Worm (Caenorhabditis elegans) whole organism, late embryonic: Measurements from ENCODE around the gene yars-2.
A peak's percentile ranks its signal among the peaks of the same experiment; 100 is the strongest.

ENCODE experiments used
- K09A11.1 ChIP-seq: sonication (generic microtip); optimal IDR thresholded peaks from 2 replicates; lab custom pipeline; 2017; ENCODE audit warnings: antibody characterized with exemption, mild to moderate bottlenecking, missing genetic modification characterization, missing compliant biosample characterization; ENCODE audit not compliant: insufficient read depth
- Y22D7AL.16 ChIP-seq: sonication (generic microtip); optimal IDR thresholded peaks from 2 replicates; lab custom pipeline; 2016; ENCODE audit warnings: missing genetic modification characterization, missing compliant biosample characterization
- ahr-1 ChIP-seq: sonication (generic microtip); optimal IDR thresholded peaks from 2 replicates; lab custom pipeline; 2016; ENCODE audit warnings: missing genetic modification characterization, missing compliant biosample characterization
- ama-1 ChIP-seq: fragments of 150-350 bp; optimal IDR thresholded peaks from 2 replicates; lab custom pipeline; 2014
- ceh-14 ChIP-seq: sonication (generic microtip); optimal IDR thresholded peaks from 2 replicates; lab custom pipeline; 2016; ENCODE audit warnings: missing genotype, missing genetic modification characterization, missing compliant biosample characterization
- ceh-19 ChIP-seq: fragments of 200-800 bp; sonication (Bioruptor generic); optimal IDR thresholded peaks from 2 replicates; lab custom pipeline; 2018; ENCODE audit warnings: mild to moderate bottlenecking, missing genetic modification characterization, missing compliant biosample characterization
- ceh-2 ChIP-seq: sonication (generic microtip); optimal IDR thresholded peaks from 2 replicates; lab custom pipeline; 2016; ENCODE audit warnings: missing genotype, missing genetic modification characterization, missing compliant biosample characterization
- ceh-24 ChIP-seq: sonication (generic microtip); optimal IDR thresholded peaks from 2 replicates; lab custom pipeline; 2016; ENCODE audit warnings: mild to moderate bottlenecking, missing genetic modification characterization, missing compliant biosample characterization
- ceh-30 ChIP-seq: fragments of 150-350 bp; optimal IDR thresholded peaks from 2 replicates; lab custom pipeline; 2014; ENCODE audit warnings: missing biosample characterization, missing genetic modification characterization
- ceh-34 ChIP-seq: sonication (generic microtip); optimal IDR thresholded peaks from 2 replicates; lab custom pipeline; 2016; ENCODE audit warnings: mild to moderate bottlenecking, missing genetic modification characterization, missing compliant biosample characterization
- ceh-48 ChIP-seq: sonication (generic microtip); optimal IDR thresholded peaks from 2 replicates; lab custom pipeline; 2016; ENCODE audit warnings: missing genetic modification characterization, inconsistent platforms, missing compliant biosample characterization
- che-1 ChIP-seq: sonication (generic microtip); optimal IDR thresholded peaks from 2 replicates; lab custom pipeline; 2016; ENCODE audit warnings: mild to moderate bottlenecking, missing genetic modification characterization, missing compliant biosample characterization
- dmd-4 ChIP-seq: sonication (generic microtip); optimal IDR thresholded peaks from 2 replicates; lab custom pipeline; 2016; ENCODE audit warnings: borderline replicate concordance, missing genetic modification characterization, missing compliant biosample characterization
- elt-2 ChIP-seq: sonication (generic microtip); optimal IDR thresholded peaks from 2 replicates; lab custom pipeline; 2016; ENCODE audit warnings: missing genetic modification reagents, missing genetic modification characterization, missing compliant biosample characterization
- elt-4 ChIP-seq: sonication (generic microtip); optimal IDR thresholded peaks from 2 replicates; lab custom pipeline; 2016; ENCODE audit warnings: missing genetic modification characterization, missing compliant biosample characterization
- ets-4 ChIP-seq: sonication (generic microtip); optimal IDR thresholded peaks from 2 replicates; lab custom pipeline; 2016; ENCODE audit warnings: missing genetic modification characterization, missing compliant biosample characterization
- fkh-6 ChIP-seq: sonication (generic microtip); optimal IDR thresholded peaks from 2 replicates; lab custom pipeline; 2016; ENCODE audit warnings: missing genetic modification characterization, missing compliant biosample characterization
- hlh-13 ChIP-seq: fragments of 200-800 bp; sonication (Bioruptor generic); optimal IDR thresholded peaks from 2 replicates; lab custom pipeline; 2018; ENCODE audit warnings: mild to moderate bottlenecking, missing genetic modification characterization, missing compliant biosample characterization
- hlh-30 ChIP-seq: sonication (generic microtip); optimal IDR thresholded peaks from 2 replicates; lab custom pipeline; 2017; ENCODE audit warnings: antibody characterized with exemption, missing genetic modification characterization, missing compliant biosample characterization; ENCODE audit not compliant: insufficient read depth
- hlh-6 ChIP-seq: sonication (generic microtip); optimal IDR thresholded peaks from 2 replicates; lab custom pipeline; 2016; ENCODE audit warnings: missing genotype, missing genetic modification characterization, missing compliant biosample characterization
- hlh-8 ChIP-seq: sonication (generic microtip); optimal IDR thresholded peaks from 2 replicates; lab custom pipeline; 2016; ENCODE audit warnings: missing genotype, missing genetic modification characterization, missing compliant biosample characterization
- mec-3 ChIP-seq: sonication (generic microtip); optimal IDR thresholded peaks from 2 replicates; lab custom pipeline; 2016; ENCODE audit warnings: borderline replicate concordance, missing genetic modification characterization, missing compliant biosample characterization
- nhr-11 ChIP-seq: fragments of 150-350 bp; optimal IDR thresholded peaks from 2 replicates; lab custom pipeline; 2014; ENCODE audit warnings: missing biosample characterization, missing genetic modification characterization
- nhr-232 ChIP-seq: sonication (generic microtip); optimal IDR thresholded peaks from 2 replicates; lab custom pipeline; 2016; ENCODE audit warnings: missing genetic modification characterization, missing compliant biosample characterization
- npax-4 ChIP-seq: sonication (generic microtip); optimal IDR thresholded peaks from 2 replicates; lab custom pipeline; 2016; ENCODE audit warnings: missing genetic modification characterization, missing compliant biosample characterization
- odd-2 ChIP-seq: sonication (generic microtip); optimal IDR thresholded peaks from 2 replicates; lab custom pipeline; 2017; ENCODE audit warnings: antibody characterized with exemption, mild to moderate bottlenecking, missing genetic modification characterization, missing compliant biosample characterization
- pag-3 ChIP-seq: sonication (generic microtip); optimal IDR thresholded peaks from 2 replicates; lab custom pipeline; 2016; ENCODE audit warnings: missing compliant biosample characterization, missing genetic modification characterization, borderline replicate concordance
- pqm-1 ChIP-seq: sonication (generic microtip); optimal IDR thresholded peaks from 2 replicates; lab custom pipeline; 2016; ENCODE audit warnings: missing genetic modification characterization, missing compliant biosample characterization
- rnt-1 ChIP-seq: sonication (generic microtip); optimal IDR thresholded peaks from 2 replicates; lab custom pipeline; 2016; ENCODE audit warnings: missing genetic modification characterization, missing compliant biosample characterization
- sdc-2 ChIP-seq: sonication (generic microtip); optimal IDR thresholded peaks from 2 replicates; lab custom pipeline; 2016; ENCODE audit warnings: missing genotype, missing genetic modification characterization, missing compliant biosample characterization
- sox-2 ChIP-seq: fragments of 200-800 bp; sonication (Bioruptor generic); IDR thresholded peaks from 2 replicates; pipeline ENCODE4 v1.3.6; 2022; ENCODE audit warnings: missing genetic modification reagents, missing genetic modification characterization, missing compliant biosample characterization
- tbx-2 ChIP-seq: sonication (generic microtip); optimal IDR thresholded peaks from 2 replicates; lab custom pipeline; 2016; ENCODE audit warnings: missing genetic modification characterization, missing compliant biosample characterization
- unc-3 ChIP-seq, 2 experiments: fragments of 200-800 bp in 1 of 2; sonication (Bioruptor generic) in 1 of 2; sonication (generic microtip) in 1 of 2; conservative IDR thresholded peaks in 1 of 2; optimal IDR thresholded peaks in 1 of 2; 2 replicates each; pipeline versions ENCODE4 v1.3.6 to Lab custom; 2016 to 2022; ENCODE audit warnings: missing compliant biosample characterization in 2 of 2, missing genetic modification characterization in 2 of 2, missing genetic modification reagents in 1 of 2
- unc-42 ChIP-seq: sonication (generic microtip); optimal IDR thresholded peaks from 2 replicates; lab custom pipeline; 2016; ENCODE audit warnings: missing genotype, missing genetic modification characterization, missing compliant biosample characterization
- unc-86 ChIP-seq: sonication (generic microtip); optimal IDR thresholded peaks from 2 replicates; lab custom pipeline; 2016; ENCODE audit warnings: missing genetic modification characterization, missing compliant biosample characterization
- ztf-16 ChIP-seq: sonication (generic microtip); optimal IDR thresholded peaks from 2 replicates; lab custom pipeline; 2017; ENCODE audit warnings: missing genetic modification characterization, missing compliant biosample characterization

The yars-2 gene

ce11 chrIV:4674322-4674721 is 38.1 kb downstream of the yars-2 start:
- TF ChIP-seq ceh-19 (GFP tag; lab: Kevin White, UChicago) (peak; percentile 39), odd-2 (tag; lab: Kevin White, UChicago) (no peak), ceh-30 (tag; lab: Kevin White, UChicago) (no peak), ceh-34 (peak; percentile 92), nhr-11 (tag; lab: Kevin White, UChicago) (no peak), elt-4 (tag; lab: Kevin White, UChicago) (no peak)

- TF ChIP-seq ceh-48 (no peak), hlh-13 (GFP tag; lab: Kevin White, UChicago) (no peak), ets-4 (tag; lab: Kevin White, UChicago) (no peak), unc-86 (tag; lab: Kevin White, UChicago) (no peak), mec-3 (no peak), K09A11.1 (tag; lab: Kevin White, UChicago) (no peak), unc-42 (no peak), hlh-8 (tag; lab: Kevin White, UChicago) (no peak), rnt-1 (no peak)
These were observed 39.1 kb downstream of the yars-2 start for ce11 chrIV:4673332-4673731.

- TF ChIP-seq npax-4 (tag; lab: Kevin White, UChicago) = no peak
- TF ChIP-seq ceh-14 (tag; lab: Kevin White, UChicago) = no peak
- no peak for TF ChIP-seq nhr-232 (tag; lab: Kevin White, UChicago)
- no peak for TF ChIP-seq ceh-24 (tag; lab: Kevin White, UChicago)
- no peak for TF ChIP-seq elt-4 (tag; lab: Kevin White, UChicago)
- TF ChIP-seq ztf-16 (tag; lab: Kevin White, UChicago) = no peak
- no peak for TF ChIP-seq elt-2 (tag; lab: Kevin White, UChicago)
- no peak for TF ChIP-seq Y22D7AL.16
- no peak for TF ChIP-seq pqm-1 (tag; lab: Kevin White, UChicago)
- TF ChIP-seq ahr-1 = no peak
- no peak for TF ChIP-seq che-1 (tag; lab: Kevin White, UChicago)
- TF ChIP-seq unc-42 = no peak
- TF ChIP-seq sox-2 (GFP tag; lab: Robert Waterston, UW) = no peak
- no peak for TF ChIP-seq hlh-30 (tag; lab: Kevin White, UChicago)
- TF ChIP-seq ceh-19 (GFP tag; lab: Kevin White, UChicago) = no peak
- no peak for TF ChIP-seq ets-4 (tag; lab: Kevin White, UChicago)
- TF ChIP-seq ama-1 = no peak
These were observed 43.2 kb downstream of the yars-2 start, which contains the start of gene F29B9.12 for ce11 chrIV:4669242-4669641. Gene F29B9.12 (plus strand): TSS chrIV:4669542.

ce11 chrIV:4667835-4668234 is 44.6 kb downstream of the yars-2 start:
- TF ChIP-seq hlh-6 (tag; lab: Kevin White, UChicago) (no peak), ceh-19 (GFP tag; lab: Kevin White, UChicago) (no peak), pag-3 (tag; lab: Kevin White, UChicago) (no peak), fkh-6 (tag; lab: Kevin White, UChicago) (no peak), dmd-4 (tag; lab: Kevin White, UChicago) (no peak), tbx-2 (tag; lab: Kevin White, UChicago) (no peak), unc-3 (GFP tag; conservative IDR thresholded peaks at IDR 0.05; lab: Robert Waterston, UW) (no peak), unc-3 (tag; optimal IDR thresholded peaks at IDR 0.05; lab: Kevin White, UChicago) (no peak), rnt-1 (no peak), unc-86 (tag; lab: Kevin White, UChicago) (no peak), hlh-13 (GFP tag; lab: Kevin White, UChicago) (no peak), nhr-11 (tag; lab: Kevin White, UChicago) (no peak), sdc-2 (tag; lab: Kevin White, UChicago) (no peak), ceh-2 (tag; lab: Kevin White, UChicago) (no peak)
- TF ChIP-seq, all 69 proteins: peak for 0
